Fruit fly (Drosophila melanogaster): ENCODE measurements around the gene CG14234.

DNA sequence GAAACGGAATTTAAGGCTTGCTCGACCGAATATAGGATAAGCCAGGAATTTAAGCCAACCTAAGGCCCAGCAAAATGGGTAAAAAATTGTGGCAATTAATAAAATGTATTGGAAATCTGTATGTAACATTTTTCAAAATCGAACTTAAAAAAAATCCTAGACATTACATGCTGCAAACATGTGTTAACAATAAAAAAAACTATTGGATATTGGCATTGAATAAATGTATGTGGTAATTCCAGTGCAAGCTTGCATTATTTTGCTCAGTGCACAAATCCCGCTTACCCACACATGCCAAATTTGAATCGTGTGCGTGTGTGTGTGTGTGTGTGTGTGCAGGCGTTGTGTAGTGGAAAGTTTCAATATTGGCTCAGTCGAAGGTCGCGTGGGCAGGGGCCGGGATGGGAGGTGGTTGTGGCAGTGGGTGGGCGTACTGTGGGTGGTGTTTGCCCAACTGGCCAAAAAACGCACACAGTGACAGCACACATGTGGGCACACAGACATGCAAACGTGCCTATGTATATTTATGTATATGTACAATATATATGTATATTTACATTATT is 28.2 kb downstream of the CG14234 start:
- no peak for TF ChIP-seq EcR (GFP tag; optimal IDR thresholded peaks at IDR 0.05)
- no peak for TF ChIP-seq pan (optimal IDR thresholded peaks at IDR 0.05)
